Fruit fly (Drosophila melanogaster) whole organism, embryonic: ENCODE measurements around the gene Lsp1alpha.

Source experiments
- Ada2b ChIP-seq: fragments of 200-800 bp; sonication (Bioruptor generic); IDR thresholded peaks from 2 replicates; pipeline ENCODE4 v1.3.6; 2022; ENCODE audit warnings: missing biosample characterization, missing genetic modification characterization
- Adf1 ChIP-seq: fragments of 200-800 bp; sonication (Bioruptor generic); IDR thresholded peaks from 2 replicates; pipeline ENCODE4 v1.3.6; 2022; ENCODE audit warnings: missing biosample characterization, missing genetic modification characterization
- CG11247 ChIP-seq: fragments of 200-800 bp; sonication (Bioruptor generic); IDR thresholded peaks from 2 replicates; pipeline ENCODE4 v1.3.6; 2022; ENCODE audit warnings: missing biosample characterization, missing genetic modification characterization
- CG11504 ChIP-seq: fragments of 200-800 bp; sonication (Bioruptor generic); optimal IDR thresholded peaks from 3 replicates; lab custom pipeline; 2019; ENCODE audit warnings: missing biosample characterization, mild to moderate bottlenecking, missing genetic modification characterization, moderate library complexity
- CG12104 ChIP-seq: fragments of 200-800 bp; sonication (Bioruptor generic); optimal IDR thresholded peaks from 3 replicates; lab custom pipeline; 2016; ENCODE audit warnings: missing biosample characterization, missing genetic modification characterization
- CG12236 ChIP-seq: fragments of 200-800 bp; sonication (Bioruptor generic); optimal IDR thresholded peaks from 2 replicates; lab custom pipeline; 2016; ENCODE audit warnings: missing biosample characterization, missing genetic modification characterization
- CG17912 ChIP-seq: fragments of 200-800 bp; sonication (Bioruptor generic); optimal IDR thresholded peaks from 2 replicates; lab custom pipeline; 2018; ENCODE audit warnings: missing biosample characterization, mild to moderate bottlenecking, missing genetic modification characterization
- CG2129 ChIP-seq: fragments of 200-800 bp; sonication (Bioruptor generic); IDR thresholded peaks from 2 replicates; pipeline ENCODE4 v1.3.6; 2022; ENCODE audit warnings: missing biosample characterization, missing genetic modification characterization; ENCODE audit not compliant: partially characterized antibody
- CG2678 ChIP-seq: fragments of 200-800 bp; sonication (Bioruptor generic); optimal IDR thresholded peaks from 3 replicates; lab custom pipeline; 2019; ENCODE audit warnings: missing biosample characterization, mild to moderate bottlenecking, missing genetic modification characterization, moderate library complexity
- CG31365 ChIP-seq: fragments of 200-800 bp; sonication (Bioruptor generic); optimal IDR thresholded peaks from 2 replicates; lab custom pipeline; 2018; ENCODE audit warnings: missing biosample characterization, mild to moderate bottlenecking, missing genetic modification characterization
- CG31388 ChIP-seq: fragments of 200-800 bp; sonication (Bioruptor generic); optimal IDR thresholded peaks from 2 replicates; lab custom pipeline; 2016; ENCODE audit warnings: missing biosample characterization, missing genetic modification characterization
- CG3163 ChIP-seq: fragments of 200-800 bp; sonication (Bioruptor generic); optimal IDR thresholded peaks from 3 replicates; lab custom pipeline; 2016; ENCODE audit warnings: missing biosample characterization, missing genetic modification characterization
- CG4424 ChIP-seq: fragments of 200-800 bp; sonication (Bioruptor generic); optimal IDR thresholded peaks from 3 replicates; lab custom pipeline; 2016; ENCODE audit warnings: missing biosample characterization, missing genetic modification characterization
- CG4730 ChIP-seq: fragments of 200-800 bp; sonication (Bioruptor generic); IDR thresholded peaks from 2 replicates; pipeline ENCODE4 v1.3.6; 2022; ENCODE audit warnings: missing biosample characterization, missing genetic modification characterization
- CG7963 ChIP-seq: fragments of 200-800 bp; sonication (Bioruptor generic); IDR thresholded peaks from 3 replicates; pipeline ENCODE4 v1.3.6; 2022; ENCODE audit warnings: missing biosample characterization, missing genetic modification characterization; ENCODE audit not compliant: partially characterized antibody
- CG8478 ChIP-seq: fragments of >200 bp; optimal IDR thresholded peaks from 2 replicates; lab custom pipeline; 2018
- CG9727 ChIP-seq: fragments of 200-800 bp; sonication (Bioruptor generic); optimal IDR thresholded peaks from 3 replicates; lab custom pipeline; 2017; ENCODE audit warnings: missing biosample characterization, mild to moderate bottlenecking, missing genetic modification characterization
- Chrac-16 ChIP-seq: fragments of 200-800 bp; sonication (Bioruptor generic); optimal IDR thresholded peaks from 3 replicates; lab custom pipeline; 2016; ENCODE audit warnings: missing biosample characterization, missing genetic modification characterization
- D19B ChIP-seq: fragments of 200-800 bp; sonication (Bioruptor generic); optimal IDR thresholded peaks from 2 replicates; lab custom pipeline; 2017; ENCODE audit warnings: missing biosample characterization, mild to moderate bottlenecking, missing genetic modification characterization
- Dbx ChIP-seq: fragments of 200-800 bp; sonication (Bioruptor generic); IDR thresholded peaks from 3 replicates; pipeline ENCODE4 v1.3.6; 2022; ENCODE audit warnings: missing biosample characterization, missing genetic modification characterization
- ERR ChIP-seq: fragments of 200-800 bp; sonication (Bioruptor generic); optimal IDR thresholded peaks from 2 replicates; lab custom pipeline; 2016; ENCODE audit warnings: missing biosample characterization, missing genetic modification characterization
- Eip74EF ChIP-seq, 2 experiments: fragments of 200-800 bp in 1 of 2; fragments of >200 bp in 1 of 2; sonication (Bioruptor generic) in 1 of 2; optimal IDR thresholded peaks; 2 replicates each; lab custom pipeline; 2017 to 2019; ENCODE audit warnings: missing biosample characterization in 2 of 2, missing genetic modification characterization in 2 of 2, mild to moderate bottlenecking in 1 of 2, moderate library complexity in 1 of 2
- Elba2 ChIP-seq: fragments of 200-800 bp; sonication (Bioruptor generic); optimal IDR thresholded peaks from 3 replicates; lab custom pipeline; 2016; ENCODE audit warnings: missing biosample characterization, missing genetic modification characterization
- Ets65A ChIP-seq: fragments of 200-800 bp; sonication (Bioruptor generic); peaks from one replicate; lab custom pipeline; 2016; ENCODE audit warnings: missing biosample characterization, missing genetic modification characterization
- H2.0 ChIP-seq: fragments of 200-800 bp; sonication (Bioruptor generic); IDR thresholded peaks from 2 replicates; pipeline ENCODE4 v1.3.6; 2022; ENCODE audit warnings: missing biosample characterization, missing genetic modification characterization
- HLH4C ChIP-seq: fragments of 200-800 bp; sonication (Bioruptor generic); IDR thresholded peaks from 3 replicates; pipeline ENCODE4 v1.3.6; 2022; ENCODE audit warnings: missing biosample characterization, missing genetic modification characterization; ENCODE audit not compliant: partially characterized antibody
- Mes4 ChIP-seq: fragments of 200-800 bp; sonication (Bioruptor generic); optimal IDR thresholded peaks from 2 replicates; lab custom pipeline; 2016; ENCODE audit warnings: missing biosample characterization, missing genetic modification characterization
- Myb ChIP-seq: fragments of 200-800 bp; sonication (Bioruptor generic); optimal IDR thresholded peaks from 2 replicates; lab custom pipeline; 2016; ENCODE audit warnings: missing biosample characterization, missing genetic modification characterization
- Opbp ChIP-seq: fragments of 200-800 bp; sonication (Bioruptor generic); IDR thresholded peaks from 3 replicates; pipeline ENCODE4 v1.3.6; 2022; ENCODE audit warnings: missing biosample characterization, missing genetic modification characterization; ENCODE audit not compliant: partially characterized antibody
- Ptx1 ChIP-seq: fragments of 200-800 bp; sonication (Bioruptor generic); IDR thresholded peaks from 2 replicates; pipeline ENCODE4 v1.3.6; 2022; ENCODE audit warnings: missing biosample characterization, missing genetic modification characterization
- Rfx ChIP-seq: fragments of 200-800 bp; sonication (Bioruptor generic); IDR thresholded peaks from 2 replicates; pipeline ENCODE4 v1.3.6; 2022; ENCODE audit warnings: missing biosample characterization, missing genetic modification characterization
- Tbp ChIP-seq: fragments of >200 bp; optimal IDR thresholded peaks from 2 replicates; lab custom pipeline; 2018; ENCODE audit warnings: missing biosample characterization, missing genetic modification characterization
- croc ChIP-seq: fragments of 200-800 bp; sonication (Bioruptor generic); conservative IDR thresholded peaks from 3 replicates; pipeline ENCODE4 v1.3.6; 2022; ENCODE audit warnings: missing biosample characterization, missing genetic modification characterization
- da ChIP-seq: fragments of 200-800 bp; sonication (Bioruptor generic); optimal IDR thresholded peaks from 2 replicates; lab custom pipeline; 2016; ENCODE audit warnings: missing biosample characterization, missing genetic modification characterization
- ftz-f1 ChIP-seq: fragments of 200-800 bp; sonication (Bioruptor generic); optimal IDR thresholded peaks from 2 replicates; lab custom pipeline; 2016; ENCODE audit warnings: missing biosample characterization, missing genetic modification characterization
- gem ChIP-seq: fragments of 200-800 bp; sonication (Bioruptor generic); optimal IDR thresholded peaks from 2 replicates; lab custom pipeline; 2019; ENCODE audit warnings: missing biosample characterization, mild to moderate bottlenecking, missing genetic modification characterization, moderate library complexity
- kah ChIP-seq: fragments of 200-800 bp; sonication (Bioruptor generic); optimal IDR thresholded peaks from 2 replicates; lab custom pipeline; 2018; ENCODE audit warnings: missing biosample characterization, mild to moderate bottlenecking, missing genetic modification characterization
- luna ChIP-seq: fragments of 200-800 bp; sonication (Bioruptor generic); optimal IDR thresholded peaks from 2 replicates; lab custom pipeline; 2016; ENCODE audit warnings: missing biosample characterization, missing genetic modification characterization
- maf-S ChIP-seq: fragments of 200-800 bp; sonication (Bioruptor generic); optimal IDR thresholded peaks from 2 replicates; lab custom pipeline; 2016; ENCODE audit warnings: missing biosample characterization, missing genetic modification characterization
- mld ChIP-seq: fragments of 200-800 bp; sonication (Bioruptor generic); IDR thresholded peaks from 3 replicates; pipeline ENCODE4 v1.3.6; 2022; ENCODE audit warnings: missing biosample characterization, missing genetic modification characterization; ENCODE audit not compliant: partially characterized antibody
- nerfin-1 ChIP-seq: fragments of 200-800 bp; sonication (Bioruptor generic); optimal IDR thresholded peaks from 3 replicates; lab custom pipeline; 2019; ENCODE audit warnings: missing biosample characterization, mild to moderate bottlenecking, missing genetic modification characterization, moderate library complexity
- pan ChIP-seq, 4 experiments: fragments of >200 bp in 3 of 4; fragments of 200-800 bp in 1 of 4; sonication (Bioruptor generic) in 1 of 4; optimal IDR thresholded peaks in 3 of 4; IDR thresholded peaks in 1 of 4; 2 replicates each; pipeline versions ENCODE4 v1.3.6 to Lab custom; 2017 to 2022; ENCODE audit warnings: missing biosample characterization in 2 of 4, missing genetic modification characterization in 2 of 4, mixed read lengths in 1 of 4
- peb ChIP-seq: fragments of 200-800 bp; sonication (Bioruptor generic); IDR thresholded peaks from 2 replicates; pipeline ENCODE4 v1.3.6; 2022; ENCODE audit warnings: missing biosample characterization, missing genetic modification characterization
- pum ChIP-seq: fragments of 200-800 bp; sonication (Bioruptor generic); optimal IDR thresholded peaks from 2 replicates; lab custom pipeline; 2016; ENCODE audit warnings: missing biosample characterization, missing genetic modification characterization
- sc ChIP-seq, 3 experiments: fragments of >200 bp in 2 of 3; fragments of 200-800 bp in 1 of 3; sonication (Bioruptor generic) in 1 of 3; optimal IDR thresholded peaks; 2 replicates in 2 of 3; 3 replicates in 1 of 3; lab custom pipeline; 2017; ENCODE audit warnings: mild to moderate bottlenecking in 1 of 3, missing biosample characterization in 1 of 3, missing genetic modification characterization in 1 of 3, missing genetic modification reagents in 1 of 3
- sr ChIP-seq: fragments of 200-800 bp; sonication (Bioruptor generic); IDR thresholded peaks from 3 replicates; pipeline ENCODE4 v1.3.6; 2022; ENCODE audit warnings: missing biosample characterization, missing genetic modification characterization
- toy ChIP-seq: fragments of 200-800 bp; sonication (Bioruptor generic); IDR thresholded peaks from 2 replicates; pipeline ENCODE4 v1.3.6; 2022; ENCODE audit warnings: missing biosample characterization, missing genetic modification characterization
- trem ChIP-seq: fragments of 200-800 bp; optimal IDR thresholded peaks from 3 replicates; lab custom pipeline; 2019; ENCODE audit warnings: missing biosample characterization, mild to moderate bottlenecking, missing genetic modification characterization, moderate library complexity
- wek ChIP-seq: fragments of 200-800 bp; sonication (Bioruptor generic); optimal IDR thresholded peaks from 3 replicates; lab custom pipeline; 2018; ENCODE audit warnings: missing biosample characterization, mild to moderate bottlenecking, missing genetic modification characterization, moderate library complexity
- wor ChIP-seq: fragments of 200-800 bp; sonication (Bioruptor generic); IDR thresholded peaks from 2 replicates; pipeline ENCODE4 v1.3.6; 2022; ENCODE audit warnings: missing biosample characterization, missing genetic modification characterization

Lsp1alpha gene

dm6 chrX:12489991-12490390 is at the start of gene Lsp1alpha:
Gene Lsp1alpha (plus strand): TSS chrX:12490291.
- no peak for TF ChIP-seq CG8478 (lab: Kevin White, UChicago)
- TF ChIP-seq da = no peak
- no peak for TF ChIP-seq luna (GFP tag; lab: Kevin White, UChicago)
- no peak for TF ChIP-seq pan (optimal IDR thresholded peaks at IDR 0.05; lab: Kevin White, UChicago)
- TF ChIP-seq pan (GFP tag; optimal IDR thresholded peaks at IDR 0.05 in 1 of 2, IDR thresholded peaks at IDR 0.05 in 1 of 2) = no peak
- TF ChIP-seq CG11247 (GFP tag; lab: Robert Waterston, UW) = no peak
- TF ChIP-seq trem = no peak
- TF ChIP-seq croc (GFP tag; lab: Robert Waterston, UW) = no peak
- no peak for TF ChIP-seq CG3163 (GFP tag; lab: Kevin White, UChicago)
- TF ChIP-seq, all 482 proteins: peak for 0

- TF ChIP-seq Mes4 = no peak
- TF ChIP-seq HLH4C (GFP tag; lab: Robert Waterston, UW) = no peak
- TF ChIP-seq D19B (GFP tag; lab: Kevin White, UChicago) = no peak
- TF ChIP-seq Adf1 = no peak
- TF ChIP-seq Eip74EF (GFP tag; optimal IDR thresholded peaks at IDR 0.05; lab: Kevin White, UChicago) = no peak
- no peak for TF ChIP-seq Opbp (GFP tag; lab: Robert Waterston, UW)
- TF ChIP-seq Chrac-16 = no peak
- TF ChIP-seq wor (GFP tag; lab: Robert Waterston, UW) = no peak
- no peak for TF ChIP-seq CG12104 (GFP tag; lab: Kevin White, UChicago)
- no peak for TF ChIP-seq Tbp (GFP tag; lab: Kevin White, UChicago)
- TF ChIP-seq Elba2 (GFP tag; lab: Kevin White, UChicago) = no peak
- TF ChIP-seq CG11504 = peak; percentile 41
- peak; percentile 45 for TF ChIP-seq CG2678 (tag; lab: Kevin White, UChicago)
- TF ChIP-seq Dbx (GFP tag; lab: Robert Waterston, UW) = no peak
- TF ChIP-seq pum (GFP tag; lab: Kevin White, UChicago) = no peak
- TF ChIP-seq Rfx (GFP tag; lab: Robert Waterston, UW) = no peak
- TF ChIP-seq Ada2b (GFP tag; lab: Robert Waterston, UW) = 0 out of 2 replicates have a peak, but pooled peaks have one; percentile 10
- no peak for TF ChIP-seq CG4730
- peak; percentile 16; the same call in 1 of the 2 replicates for TF ChIP-seq Ptx1 (GFP tag; lab: Robert Waterston, UW)
- no peak for TF ChIP-seq peb
- TF ChIP-seq H2.0 (GFP tag; lab: Robert Waterston, UW) = no peak
- TF ChIP-seq sc (optimal IDR thresholded peaks at IDR 0.05; lab: Kevin White, UChicago) = no peak
- no peak for TF ChIP-seq sc (GFP tag; optimal IDR thresholded peaks at IDR 0.05; lab: Kevin White, UChicago)
- no peak for TF ChIP-seq maf-S (GFP tag; lab: Kevin White, UChicago)
- TF ChIP-seq CG7963 = no peak
- no peak for TF ChIP-seq nerfin-1 (tag; lab: Kevin White, UChicago)
- TF ChIP-seq ftz-f1 (GFP tag; lab: Kevin White, UChicago) = no peak
- no peak for TF ChIP-seq Myb
- peak; percentile 42 for TF ChIP-seq Ets65A (GFP tag; lab: Kevin White, UChicago)
- TF ChIP-seq CG12236 (GFP tag; lab: Kevin White, UChicago) = no peak
- TF ChIP-seq toy (GFP tag; lab: Robert Waterston, UW) = no peak
- no peak for TF ChIP-seq CG2129
- no peak for TF ChIP-seq wek
- TF ChIP-seq ERR (GFP tag; lab: Kevin White, UChicago) = no peak
- no peak for TF ChIP-seq sr (GFP tag; lab: Robert Waterston, UW)
- TF ChIP-seq gem (tag; lab: Kevin White, UChicago) = peak; percentile 56
- no peak for TF ChIP-seq CG9727 (GFP tag; lab: Kevin White, UChicago)
- TF ChIP-seq kah = no peak
- no peak for TF ChIP-seq CG17912
- TF ChIP-seq CG4424 (GFP tag; lab: Kevin White, UChicago) = peak; percentile 7
- TF ChIP-seq CG31365 = no peak
- TF ChIP-seq CG31388 (GFP tag; lab: Kevin White, UChicago) = no peak
- TF ChIP-seq mld (GFP tag; lab: Robert Waterston, UW) = no peak
Observed at dm6 chrX:12447874-12448273, 42.2 kb upstream of the Lsp1alpha start.
